Worm (Caenorhabditis elegans) whole organism, L1 larva: ENCODE results near the gene K11E4.1.

ENCODE experiments used
- egl-27 ChIP-seq, 2 experiments: fragments of 150-350 bp in 1 of 2; sonication (generic microtip); optimal IDR thresholded peaks; 3 replicates each; lab custom pipeline; 2017 to 2018; ENCODE audit warnings: missing biosample characterization in 2 of 2, missing genetic modification characterization in 2 of 2, missing genetic modification reagents in 2 of 2
- fkh-10 ChIP-seq: sonication (generic microtip); optimal IDR thresholded peaks from 2 replicates; lab custom pipeline; 2017; ENCODE audit warnings: missing biosample characterization, missing genetic modification reagents, missing genetic modification characterization
- nhr-12 ChIP-seq: sonication (generic microtip); optimal IDR thresholded peaks from 2 replicates; lab custom pipeline; 2017; ENCODE audit warnings: missing biosample characterization, missing genetic modification characterization
- nhr-77 ChIP-seq: fragments of 150-350 bp; optimal IDR thresholded peaks from 2 replicates; lab custom pipeline; 2014; ENCODE audit warnings: missing biosample characterization, missing genetic modification characterization
- unc-62 ChIP-seq: fragments of 150-350 bp; optimal IDR thresholded peaks from 2 replicates; lab custom pipeline; 2014; ENCODE audit warnings: missing biosample characterization, missing genetic modification reagents, missing genetic modification characterization

DNA sequence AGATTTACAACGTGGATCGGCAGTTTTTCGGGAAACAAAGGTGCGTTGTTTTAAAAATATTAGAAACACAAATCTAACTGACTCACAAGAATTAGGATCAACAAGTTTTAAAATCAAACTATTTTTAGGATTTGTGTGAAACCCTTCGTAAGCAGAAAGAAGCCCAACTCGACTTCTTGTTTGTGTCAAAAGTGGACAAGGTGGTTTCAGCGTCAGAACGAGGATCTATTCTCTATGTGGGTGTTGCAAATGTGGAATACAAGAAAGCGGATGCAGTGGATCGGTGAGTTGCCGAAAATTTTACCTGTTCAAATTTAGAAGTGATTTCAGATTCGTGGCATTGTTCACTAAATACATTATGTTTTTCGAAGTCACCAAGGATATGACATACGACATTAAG, 15.0 kb downstream of the K11E4.1 start:
- TF ChIP-seq fkh-10 (GFP tag; lab: Kevin White, UChicago) (no peak), nhr-12 (tag; lab: Kevin White, UChicago) (no peak), unc-62 (GFP tag; lab: Kevin White, UChicago) (no peak), egl-27 (tag; optimal IDR thresholded peaks at IDR 0.05; lab: Kevin White, UChicago) (no peak), nhr-77 (no peak)
